Fruit fly (Drosophila melanogaster): ENCODE results near the gene TfIIFalpha.

DNA sequence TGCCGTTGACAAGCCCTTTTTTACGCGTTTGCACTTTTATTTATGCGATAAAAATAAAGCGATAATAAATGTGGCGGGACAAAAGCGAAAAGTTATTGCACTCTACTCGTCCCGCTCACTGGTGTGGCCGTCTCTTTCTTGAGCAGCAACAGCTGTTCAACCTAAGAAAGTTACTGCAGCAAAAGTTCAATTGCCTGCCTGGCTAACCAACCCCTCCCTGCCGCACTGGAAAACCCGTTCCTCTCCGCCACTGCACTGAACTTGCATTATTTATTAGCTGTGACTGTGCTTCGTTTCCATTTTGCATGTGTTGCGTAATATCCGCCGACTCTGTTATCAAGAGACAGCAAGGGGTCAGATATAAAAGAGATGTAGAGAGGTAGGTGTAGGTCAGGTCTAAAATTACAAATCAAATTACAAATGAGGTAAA is 41.5 kb downstream of the TfIIFalpha start:
- TF ChIP-seq insv (optimal IDR thresholded peaks at IDR 0.05) (no peak), psq (optimal IDR thresholded peaks at IDR 0.05) (no peak), h (optimal IDR thresholded peaks at IDR 0.05) (no peak)
